Fruit fly (Drosophila melanogaster) whole organism, wandering third instar larva: ENCODE data around the gene CG3734.

Source experiments
- Abd-B ChIP-seq: fragments of >200 bp; optimal IDR thresholded peaks from 2 replicates; lab custom pipeline; 2017; ENCODE audit warnings: missing biosample characterization, missing genetic modification characterization
- CG9705 ChIP-seq: fragments of 200-800 bp; sonication (Bioruptor generic); optimal IDR thresholded peaks from 2 replicates; lab custom pipeline; 2018; ENCODE audit warnings: missing biosample characterization, mild to moderate bottlenecking, missing genetic modification characterization
- GATAd ChIP-seq: sonication (Bioruptor generic); optimal IDR thresholded peaks from 2 replicates; lab custom pipeline; 2016; ENCODE audit warnings: missing biosample characterization, missing genetic modification characterization
- Hnf4 ChIP-seq: fragments of 200-800 bp; sonication (Bioruptor generic); optimal IDR thresholded peaks from 2 replicates; lab custom pipeline; 2016; ENCODE audit warnings: missing biosample characterization, mild to moderate bottlenecking, missing genetic modification characterization
- Myc ChIP-seq: fragments of >200 bp; optimal IDR thresholded peaks from 2 replicates; lab custom pipeline; 2017
- fru ChIP-seq: fragments of 200-800 bp; sonication (Bioruptor generic); optimal IDR thresholded peaks from 3 replicates; lab custom pipeline; 2016; ENCODE audit warnings: missing biosample characterization, mild to moderate bottlenecking, missing genetic modification characterization
- h ChIP-seq: fragments of 200-800 bp; sonication (Bioruptor generic); optimal IDR thresholded peaks from 3 replicates; lab custom pipeline; 2016; ENCODE audit warnings: missing biosample characterization, mild to moderate bottlenecking, missing genetic modification characterization

DNA sequence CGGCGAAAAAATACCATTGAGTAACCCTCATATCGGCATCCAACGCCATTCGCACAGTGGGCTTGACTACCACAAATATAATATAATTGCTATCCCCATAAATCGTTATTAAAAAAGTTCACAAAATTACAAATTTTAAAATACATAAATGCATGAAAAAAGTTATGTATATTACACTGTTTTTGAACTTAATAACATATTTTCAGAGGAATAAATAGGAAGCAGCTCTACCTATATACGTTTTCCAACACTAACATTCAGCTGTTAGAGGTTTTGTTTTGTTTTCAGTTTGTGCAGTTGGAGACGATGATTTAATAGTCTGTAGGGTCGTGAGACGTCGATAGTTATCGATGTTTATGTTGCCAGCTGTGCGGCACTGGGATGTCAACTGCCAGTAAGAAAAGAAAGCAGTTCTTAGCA, 15.4 kb downstream of the CG3734 start, which contains the start of the genes Ino80 and Aptx:
- TF ChIP-seq h (GFP tag; lab: Kevin White, UChicago) (peak; percentile 95), Abd-B (GFP tag; lab: Kevin White, UChicago) (no peak), Hnf4 (GFP tag; lab: Kevin White, UChicago) (peak; percentile 94), GATAd (GFP tag; lab: Kevin White, UChicago) (peak; percentile 87), fru (GFP tag; lab: Kevin White, UChicago) (peak; percentile 93), Myc (lab: Kevin White, UChicago) (peak; percentile 21), CG9705 (peak; percentile 85)
